Worm (Caenorhabditis elegans): Measurements from ENCODE around the gene Y71H2AM.25.

Y71H2AM.25 gene

ce11 chrIII:2768635-2769034 is 33.6 kb upstream of the Y71H2AM.25 start, which contains the start of gene swsn-3 (continued):
- TF ChIP-seq bed-2 (GFP tag; IDR thresholded peaks at IDR 0.05): no peak
- peak; percentile 80 for TF ChIP-seq lin-40 (tag; optimal IDR thresholded peaks at IDR 0.05)
- TF ChIP-seq him-1 (tag; optimal IDR thresholded peaks at IDR 0.05): peak; percentile 62
- no peak for TF ChIP-seq aptf-3 (GFP tag; IDR thresholded peaks at IDR 0.05)
- TF ChIP-seq K11D2.4 (GFP tag; IDR thresholded peaks at IDR 0.05): peak; percentile 60; the same call in 1 of the 2 replicates
- TF ChIP-seq snpc-1.3 (tag; optimal IDR thresholded peaks at IDR 0.05; ENCODE audit: insufficient read depth): peak; percentile 75
- no peak for TF ChIP-seq somi-1 (GFP tag; optimal IDR thresholded peaks at IDR 0.05)
- TF ChIP-seq unc-62 (GFP tag; optimal IDR thresholded peaks at IDR 0.05): no peak
- no peak for TF ChIP-seq ztf-3 (GFP tag; optimal IDR thresholded peaks at IDR 0.05)
- peak; percentile 68 for TF ChIP-seq unc-130 (GFP tag; optimal IDR thresholded peaks at IDR 0.05)
- peak in 1 of 2 experiments; percentile 44 for TF ChIP-seq let-607 (tag; optimal IDR thresholded peaks at IDR 0.05)
- no peak for TF ChIP-seq egl-18 (GFP tag; IDR thresholded peaks at IDR 0.05)
- no peak for TF ChIP-seq hrde-1 (tag; optimal IDR thresholded peaks at IDR 0.05; ENCODE audit: borderline replicate concordance)
- peak; percentile 72 for TF ChIP-seq B0019.2 (GFP tag; conservative IDR thresholded peaks at IDR 0.05)
- peak; percentile 79 for TF ChIP-seq Y67H2A.10 (GFP tag; conservative IDR thresholded peaks at IDR 0.05)
- peak; percentile 95 for TF ChIP-seq athp-1 (tag; optimal IDR thresholded peaks at IDR 0.05)
- TF ChIP-seq sea-2 (GFP tag; IDR thresholded peaks at IDR 0.05): no peak
- TF ChIP-seq nfya-1 (tag; optimal IDR thresholded peaks at IDR 0.05; ENCODE audit: borderline replicate concordance, insufficient read depth): no peak
- TF ChIP-seq ceh-79 (tag; optimal IDR thresholded peaks at IDR 0.05): no peak
- TF ChIP-seq nhr-27 (tag; optimal IDR thresholded peaks at IDR 0.05): no peak
- no peak for TF ChIP-seq ets-4 (GFP tag; optimal IDR thresholded peaks at IDR 0.05)
- peak; percentile 24 for TF ChIP-seq pha-4 (tag; optimal IDR thresholded peaks at IDR 0.05)
- 0 out of 2 replicates have a peak, but pooled peaks have one; percentile 15 for TF ChIP-seq Y53F4B.3 (GFP tag; IDR thresholded peaks at IDR 0.05)
- TF ChIP-seq attf-3 (GFP tag; conservative IDR thresholded peaks at IDR 0.05): no peak; the same call in 1 of the 2 replicates
- no peak for TF ChIP-seq zfh-2 (GFP tag; conservative IDR thresholded peaks at IDR 0.05)
- TF ChIP-seq ceh-27 (GFP tag; optimal IDR thresholded peaks at IDR 0.05): peak; percentile 52
- TF ChIP-seq tlf-1 (GFP tag; optimal IDR thresholded peaks at IDR 0.05): peak; percentile 63
- no peak for TF ChIP-seq ceh-40 (GFP tag; IDR thresholded peaks at IDR 0.05)
- TF ChIP-seq ccch-3 (GFP tag; optimal IDR thresholded peaks at IDR 0.05): no peak
- TF ChIP-seq tbp1 (GFP tag; optimal IDR thresholded peaks at IDR 0.05): peak; percentile 60
- TF ChIP-seq madf-3 (GFP tag; IDR thresholded peaks at IDR 0.05): 0 out of 2 replicates have a peak, but pooled peaks have one; percentile 37
- TF ChIP-seq ztf-18 (tag; optimal IDR thresholded peaks at IDR 0.05): peak; percentile 57
- TF ChIP-seq cebp-2 (GFP tag; IDR thresholded peaks at IDR 0.05): no peak
- TF ChIP-seq bed-1 (GFP tag; IDR thresholded peaks at IDR 0.05): no peak
- peak; percentile 84 for TF ChIP-seq madf-6 (GFP tag; IDR thresholded peaks at IDR 0.05)
- TF ChIP-seq Y56A3A.18 (GFP tag; IDR thresholded peaks at IDR 0.05): peak; percentile 83; the same call in 1 of the 2 replicates
- TF ChIP-seq mcd-1 (GFP tag; IDR thresholded peaks at IDR 0.05): peak; percentile 97
- TF ChIP-seq F57C9.4 (tag; optimal IDR thresholded peaks at IDR 0.05): no peak
- TF ChIP-seq F57A8.1 (GFP tag; optimal IDR thresholded peaks at IDR 0.05): no peak
- no peak for TF ChIP-seq hsf-1 (GFP tag; IDR thresholded peaks at IDR 0.05)
- TF ChIP-seq lsy-27 (tag; optimal IDR thresholded peaks at IDR 0.05; ENCODE audit: borderline replicate concordance, insufficient read depth): peak; percentile 72
- peak; percentile 77 for TF ChIP-seq nfyb-1 (GFP tag; IDR thresholded peaks at IDR 0.05)
- 0 out of 2 replicates have a peak, but pooled peaks have one; percentile 40 for TF ChIP-seq hmg-20 (GFP tag; IDR thresholded peaks at IDR 0.05)
- TF ChIP-seq F37B4.10 (GFP tag; IDR thresholded peaks at IDR 0.05): 0 out of 2 replicates have a peak, but pooled peaks have one; percentile 58
- peak; percentile 75 for TF ChIP-seq lsl-1 (GFP tag; optimal IDR thresholded peaks at IDR 0.05)
- no peak for TF ChIP-seq F55B11.4 (tag; optimal IDR thresholded peaks at IDR 0.05; ENCODE audit: borderline replicate concordance, insufficient read depth)
- TF ChIP-seq dpff-1 (tag; optimal IDR thresholded peaks at IDR 0.05): no peak
- TF ChIP-seq Y79H2A.3 (GFP tag; conservative IDR thresholded peaks at IDR 0.05): no peak

All from whole organism, young adult.